Fruit fly (Drosophila melanogaster): Measurements from ENCODE around the gene dsb.

The dsb gene

dm6 chr3L:1887929-1888529 lies 22.0 kb downstream of the dsb start:
- TF ChIP-seq tj (GFP tag; optimal IDR thresholded peaks at IDR 0.05) (peak; percentile 99), ovo (GFP tag; optimal IDR thresholded peaks at IDR 0.05) (no peak), Hr96 (GFP tag; optimal IDR thresholded peaks at IDR 0.05) (no peak)

- TF ChIP-seq cic (GFP tag; optimal IDR thresholded peaks at IDR 0.05) (no peak), CG12768 (GFP tag; optimal IDR thresholded peaks at IDR 0.05) (no peak), CG14711 (tag; optimal IDR thresholded peaks at IDR 0.05) (peak; percentile 32), CG7101 (tag; optimal IDR thresholded peaks at IDR 0.05) (peak; percentile 24), pad (GFP tag; optimal IDR thresholded peaks at IDR 0.05) (peak; percentile 8), kay (GFP tag; ENCODE audit: borderline replicate concordance) (no peak), bab1 (GFP tag; optimal IDR thresholded peaks at IDR 0.05) (peak; percentile 72), CG11617 (GFP tag; optimal IDR thresholded peaks at IDR 0.05) (no peak), CG1620 (GFP tag; optimal IDR thresholded peaks at IDR 0.05) (no peak), Hr96 (GFP tag; optimal IDR thresholded peaks at IDR 0.05) (no peak), ovo (GFP tag; optimal IDR thresholded peaks at IDR 0.05) (no peak), cnc (optimal IDR thresholded peaks at IDR 0.05) (no peak)
Observed at dm6 chr3L:1886125-1886544, 23.9 kb downstream of the dsb start.

dm6 chr3L:1885436-1885835 lies 24.6 kb downstream of the dsb start, which contains the start of gene Tmhs:
TSS of gene Tmhs (plus strand) at chr3L:1885657.
- TF ChIP-seq cnc (optimal IDR thresholded peaks at IDR 0.05) (no peak), CG7045 (GFP tag; optimal IDR thresholded peaks at IDR 0.05) (no peak), tj (GFP tag; optimal IDR thresholded peaks at IDR 0.05) (peak; percentile 57), CG1620 (GFP tag; optimal IDR thresholded peaks at IDR 0.05) (no peak)

dm6 chr3L:1884652-1885051 lies 25.3 kb downstream of the dsb start, which contains the start of gene Aprt:
TSS of gene Aprt (minus strand) at chr3L:1885019.
- no peak for TF ChIP-seq CG11617 (GFP tag; optimal IDR thresholded peaks at IDR 0.05)
- no peak for TF ChIP-seq CG1620 (GFP tag; optimal IDR thresholded peaks at IDR 0.05)
- TF ChIP-seq CG14711 (tag; optimal IDR thresholded peaks at IDR 0.05) = no peak
- TF ChIP-seq CG12768 (GFP tag; optimal IDR thresholded peaks at IDR 0.05) = no peak
- TF ChIP-seq bab1 (GFP tag; optimal IDR thresholded peaks at IDR 0.05) = peak; percentile 87
- TF ChIP-seq pad (GFP tag; optimal IDR thresholded peaks at IDR 0.05) = no peak
- no peak for TF ChIP-seq cnc (optimal IDR thresholded peaks at IDR 0.05)
- no peak for TF ChIP-seq CG7045 (GFP tag; optimal IDR thresholded peaks at IDR 0.05)
- peak; percentile 7 for TF ChIP-seq Mnt (GFP tag; optimal IDR thresholded peaks at IDR 0.05)
- no peak for TF ChIP-seq CG33017 (tag; optimal IDR thresholded peaks at IDR 0.05)
- peak; percentile 7 for TF ChIP-seq tj (GFP tag; optimal IDR thresholded peaks at IDR 0.05)
- TF ChIP-seq cic (GFP tag; optimal IDR thresholded peaks at IDR 0.05) = no peak
- TF ChIP-seq toe (GFP tag; optimal IDR thresholded peaks at IDR 0.05) = no peak
- TF ChIP-seq Hr96 (GFP tag; optimal IDR thresholded peaks at IDR 0.05) = no peak
- TF ChIP-seq CG5204 (GFP tag; optimal IDR thresholded peaks at IDR 0.05) = no peak
- TF ChIP-seq Crg-1 (GFP tag; optimal IDR thresholded peaks at IDR 0.05) = no peak
- no peak for TF ChIP-seq Clk (GFP tag; optimal IDR thresholded peaks at IDR 0.05)
- peak; percentile 27 for TF ChIP-seq kay (GFP tag; ENCODE audit: borderline replicate concordance)
- TF ChIP-seq CG7101 (tag; optimal IDR thresholded peaks at IDR 0.05) = no peak
- no peak for TF ChIP-seq ovo (GFP tag; optimal IDR thresholded peaks at IDR 0.05)

- no peak for TF ChIP-seq CG33017 (tag; optimal IDR thresholded peaks at IDR 0.05)
- TF ChIP-seq Hr96 (GFP tag; optimal IDR thresholded peaks at IDR 0.05) = no peak
- TF ChIP-seq tj (GFP tag; optimal IDR thresholded peaks at IDR 0.05) = no peak
- TF ChIP-seq CG7101 (tag; optimal IDR thresholded peaks at IDR 0.05) = no peak
- no peak for TF ChIP-seq toe (GFP tag; optimal IDR thresholded peaks at IDR 0.05)
- TF ChIP-seq kay (GFP tag; ENCODE audit: borderline replicate concordance) = no peak
- TF ChIP-seq bab1 (GFP tag; optimal IDR thresholded peaks at IDR 0.05) = no peak
- TF ChIP-seq Mnt (GFP tag; optimal IDR thresholded peaks at IDR 0.05) = peak; percentile 12
- no peak for TF ChIP-seq CG5204 (GFP tag; optimal IDR thresholded peaks at IDR 0.05)
Observed at dm6 chr3L:1882868-1883554, 27.0 kb downstream of the dsb start, which contains the start of gene CG13937. TSS of gene CG13937 (minus strand) at chr3L:1883041.

dm6 chr3L:1881919-1882318 lies 28.1 kb downstream of the dsb start:
- TF ChIP-seq CG1620 (GFP tag; optimal IDR thresholded peaks at IDR 0.05) (no peak), kay (GFP tag; ENCODE audit: borderline replicate concordance) (no peak), CG33017 (tag; optimal IDR thresholded peaks at IDR 0.05) (no peak), CG7101 (tag; optimal IDR thresholded peaks at IDR 0.05) (no peak), ovo (GFP tag; optimal IDR thresholded peaks at IDR 0.05) (no peak), tj (GFP tag; optimal IDR thresholded peaks at IDR 0.05) (no peak)

dm6 chr3L:1880692-1881091 lies 29.3 kb downstream of the dsb start:
- TF ChIP-seq CG7101 (tag; optimal IDR thresholded peaks at IDR 0.05) = no peak
- no peak for TF ChIP-seq tj (GFP tag; optimal IDR thresholded peaks at IDR 0.05)
- TF ChIP-seq CG7045 (GFP tag; optimal IDR thresholded peaks at IDR 0.05) = peak; percentile 38
- no peak for TF ChIP-seq Mnt (GFP tag; optimal IDR thresholded peaks at IDR 0.05)
- TF ChIP-seq cnc (optimal IDR thresholded peaks at IDR 0.05) = no peak
- TF ChIP-seq CG12768 (GFP tag; optimal IDR thresholded peaks at IDR 0.05) = peak; percentile 36
- no peak for TF ChIP-seq pad (GFP tag; optimal IDR thresholded peaks at IDR 0.05)
- TF ChIP-seq CG1620 (GFP tag; optimal IDR thresholded peaks at IDR 0.05) = no peak
- TF ChIP-seq CG14711 (tag; optimal IDR thresholded peaks at IDR 0.05) = no peak
- no peak for TF ChIP-seq CG11617 (GFP tag; optimal IDR thresholded peaks at IDR 0.05)
- no peak for TF ChIP-seq cic (GFP tag; optimal IDR thresholded peaks at IDR 0.05)
- TF ChIP-seq Crg-1 (GFP tag; optimal IDR thresholded peaks at IDR 0.05) = no peak
- TF ChIP-seq CG33017 (tag; optimal IDR thresholded peaks at IDR 0.05) = no peak
- no peak for TF ChIP-seq toe (GFP tag; optimal IDR thresholded peaks at IDR 0.05)
- no peak for TF ChIP-seq CG5204 (GFP tag; optimal IDR thresholded peaks at IDR 0.05)
- peak; percentile 21 for TF ChIP-seq Clk (GFP tag; optimal IDR thresholded peaks at IDR 0.05)
- TF ChIP-seq ovo (GFP tag; optimal IDR thresholded peaks at IDR 0.05) = no peak
- TF ChIP-seq bab1 (GFP tag; optimal IDR thresholded peaks at IDR 0.05) = no peak
- no peak for TF ChIP-seq kay (GFP tag; ENCODE audit: borderline replicate concordance)
- TF ChIP-seq Hr96 (GFP tag; optimal IDR thresholded peaks at IDR 0.05) = no peak
